Worm (Caenorhabditis elegans) whole organism, L4 larva: ENCODE data around the gene nkat-1.

Experiments used
- ZK546.5 ChIP-seq, 2 experiments: sonication (generic microtip); optimal IDR thresholded peaks; 2 replicates each; lab custom pipeline; 2017; ENCODE audit warnings: missing biosample characterization in 2 of 2, missing genetic modification characterization in 2 of 2
- ces-1 ChIP-seq: fragments of 150-350 bp; sonication (generic microtip); optimal IDR thresholded peaks from 4 replicates; lab custom pipeline; 2014; ENCODE audit warnings: missing biosample characterization, missing genetic modification reagents, missing genetic modification characterization
- lsy-2 ChIP-seq, 2 experiments: fragments of 150-350 bp in 1 of 2; sonication (generic microtip) in 1 of 2; optimal IDR thresholded peaks; 2 replicates each; lab custom pipeline; 2014 to 2017; ENCODE audit warnings: missing biosample characterization in 2 of 2, missing genetic modification characterization in 2 of 2
- nhr-237 ChIP-seq: sonication (generic microtip); optimal IDR thresholded peaks from 2 replicates; lab custom pipeline; 2017; ENCODE audit warnings: missing biosample characterization, missing genetic modification characterization
- ztf-11 ChIP-seq: fragments of 150-350 bp; optimal IDR thresholded peaks from 2 replicates; lab custom pipeline; 2014; ENCODE audit warnings: missing biosample characterization, missing genetic modification characterization

ce11 chrX:14115480-14116161 lies 24.3 kb downstream of the nkat-1 start, which contains the start of gene F28H6.7:
- TF ChIP-seq ztf-11 (tag; lab: Kevin White, UChicago) (no peak), ZK546.5 (tag; optimal IDR thresholded peaks at IDR 0.05; lab: Kevin White, UChicago) (no peak), lsy-2 (tag; optimal IDR thresholded peaks at IDR 0.05; lab: Kevin White, UChicago) (no peak), ces-1 (GFP tag; lab: Kevin White, UChicago) (no peak), nhr-237 (tag; lab: Kevin White, UChicago) (no peak)
